Worm (Caenorhabditis elegans) whole organism, L2 larva: ENCODE data around the gene srw-31.

Source experiments
- F13H6.1 ChIP-seq: sonication (generic microtip); optimal IDR thresholded peaks from 2 replicates; lab custom pipeline; 2016; ENCODE audit warnings: missing genetic modification characterization, missing compliant biosample characterization
- R02D3.7 ChIP-seq: fragments of 150-350 bp; optimal IDR thresholded peaks from 2 replicates; lab custom pipeline; 2014; ENCODE audit warnings: missing biosample characterization, missing genetic modification characterization
- ZK546.5 ChIP-seq: sonication (generic microtip); optimal IDR thresholded peaks from 2 replicates; lab custom pipeline; 2017; ENCODE audit warnings: missing biosample characterization, missing genetic modification characterization
- alr-1 ChIP-seq: fragments of 150-350 bp; optimal IDR thresholded peaks from 2 replicates; lab custom pipeline; 2014; ENCODE audit warnings: missing biosample characterization, missing genetic modification characterization
- aly-2 ChIP-seq: fragments of 150-350 bp; optimal IDR thresholded peaks from 2 replicates; lab custom pipeline; 2014; ENCODE audit warnings: missing biosample characterization, missing genetic modification characterization
- ceh-82 ChIP-seq: fragments of 150-350 bp; optimal IDR thresholded peaks from 2 replicates; lab custom pipeline; 2014; ENCODE audit warnings: missing biosample characterization, missing genetic modification characterization
- lin-13 ChIP-seq: fragments of 150-350 bp; optimal IDR thresholded peaks from 2 replicates; lab custom pipeline; 2014; ENCODE audit warnings: missing biosample characterization, missing genetic modification reagents, missing genetic modification characterization
- mab-5 ChIP-seq: fragments of 150-350 bp; optimal IDR thresholded peaks from 2 replicates; lab custom pipeline; 2014; ENCODE audit warnings: missing biosample characterization, missing genetic modification characterization
- nhr-11 ChIP-seq: fragments of 150-350 bp; optimal IDR thresholded peaks from 2 replicates; lab custom pipeline; 2014; ENCODE audit warnings: missing biosample characterization, missing genetic modification characterization
- nhr-237 ChIP-seq: fragments of 150-350 bp; optimal IDR thresholded peaks from 2 replicates; lab custom pipeline; 2014; ENCODE audit warnings: missing biosample characterization, missing genetic modification characterization
- nhr-77 ChIP-seq: fragments of 150-350 bp; optimal IDR thresholded peaks from 2 replicates; lab custom pipeline; 2014; ENCODE audit warnings: missing biosample characterization, missing genetic modification characterization
- unc-62 ChIP-seq: fragments of 150-350 bp; optimal IDR thresholded peaks from 2 replicates; lab custom pipeline; 2014; ENCODE audit warnings: missing biosample characterization, missing genetic modification reagents, missing genetic modification characterization
- ztf-11 ChIP-seq: sonication (generic microtip); optimal IDR thresholded peaks from 2 replicates; lab custom pipeline; 2017; ENCODE audit warnings: missing biosample characterization, missing genetic modification characterization

DNA sequence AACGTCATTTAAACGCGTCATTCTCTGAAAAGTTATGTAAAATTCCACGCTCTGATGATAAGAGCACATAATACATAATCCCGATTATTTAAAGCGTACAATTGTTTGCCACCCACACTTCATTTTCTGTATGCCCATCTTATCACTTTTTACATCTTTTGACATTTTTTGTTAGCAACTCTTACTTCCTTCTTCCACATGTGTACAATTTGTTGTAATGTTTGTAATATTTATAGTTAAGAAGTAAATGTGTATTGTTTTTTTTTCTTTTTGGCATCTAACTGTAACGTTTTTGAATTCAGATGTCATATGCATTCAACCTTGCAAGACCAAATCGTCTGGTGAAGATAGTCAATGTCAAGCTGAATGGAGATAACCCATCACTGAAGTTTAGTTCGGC lies 14.3 kb downstream of the srw-31 start, which contains the start of gene fbxa-136:
- no peak for TF ChIP-seq ZK546.5
- no peak for TF ChIP-seq mab-5 (tag; lab: Kevin White, UChicago)
- no peak for TF ChIP-seq R02D3.7
- no peak for TF ChIP-seq unc-62 (GFP tag; lab: Kevin White, UChicago)
- no peak for TF ChIP-seq F13H6.1 (tag; lab: Kevin White, UChicago)
- TF ChIP-seq ceh-82 (tag; lab: Kevin White, UChicago): no peak
- TF ChIP-seq alr-1: no peak
- no peak for TF ChIP-seq nhr-11 (tag; lab: Kevin White, UChicago)
- TF ChIP-seq nhr-237: no peak
- no peak for TF ChIP-seq ztf-11 (tag; lab: Kevin White, UChicago)
- TF ChIP-seq nhr-77 (tag; lab: Kevin White, UChicago): no peak
- no peak for TF ChIP-seq lin-13 (GFP tag; lab: Kevin White, UChicago)
- TF ChIP-seq aly-2 (tag; lab: Kevin White, UChicago): no peak
